Worm (Caenorhabditis elegans) whole organism, L1 larva: Measurements from ENCODE around the gene glc-4.

ENCODE experiments used
- aly-2 ChIP-seq: fragments of 150-350 bp; optimal IDR thresholded peaks from 2 replicates; lab custom pipeline; 2014; ENCODE audit warnings: missing biosample characterization, missing genetic modification characterization
- ama-1 ChIP-seq: fragments of 150-350 bp; optimal IDR thresholded peaks from 2 replicates; lab custom pipeline; 2014
- lin-39 ChIP-seq: fragments of 150-350 bp; optimal IDR thresholded peaks from 2 replicates; lab custom pipeline; 2014; ENCODE audit warnings: missing biosample characterization, missing genetic modification reagents, missing genetic modification characterization
- nhr-11 ChIP-seq: fragments of 150-350 bp; optimal IDR thresholded peaks from 2 replicates; lab custom pipeline; 2014; ENCODE audit warnings: missing biosample characterization, missing genetic modification characterization
- tbx-2 ChIP-seq: sonication (generic microtip); optimal IDR thresholded peaks from 2 replicates; lab custom pipeline; 2016; ENCODE audit warnings: missing genetic modification characterization, missing compliant biosample characterization

- TF ChIP-seq nhr-11 (tag; lab: Kevin White, UChicago) (no peak), aly-2 (tag; lab: Kevin White, UChicago) (no peak), lin-39 (tag; lab: Kevin White, UChicago) (no peak), ama-1 (no peak), tbx-2 (tag; lab: Kevin White, UChicago) (no peak)
These were observed 28.5 kb downstream of the glc-4 start for ce11 chrII:7146240-7146639.
